Worm (Caenorhabditis elegans) whole organism, young adult: ENCODE results near the gene unc-119.

Source experiments
- Y53G8AR.9 ChIP-seq: fragments of 200-800 bp; sonication (Bioruptor generic); conservative IDR thresholded peaks from 2 replicates; pipeline ENCODE4 v1.3.6; 2022; ENCODE audit warnings: missing genetic modification reagents, missing genetic modification characterization, missing compliant biosample characterization
- nfya-1 ChIP-seq: sonication (generic microtip); optimal IDR thresholded peaks from 2 replicates; lab custom pipeline; 2017; ENCODE audit warnings: antibody characterized with exemption, missing compliant biosample characterization, missing genetic modification characterization, borderline replicate concordance; ENCODE audit not compliant: insufficient read depth
- pha-4 ChIP-seq: fragments of 150-350 bp; sonication (generic microtip); optimal IDR thresholded peaks from 2 replicates; lab custom pipeline; 2014; ENCODE audit warnings: missing biosample characterization, missing genetic modification reagents, missing genetic modification characterization

- TF ChIP-seq Y53G8AR.9 (GFP tag; lab: Robert Waterston, UW): no peak
- no peak for TF ChIP-seq pha-4 (tag; lab: Kevin White, UChicago)
- TF ChIP-seq nfya-1 (tag; lab: Kevin White, UChicago): no peak
Measured at ce11 chrIII:10907678-10908217, 5.3 kb downstream of the unc-119 start.
